Worm (Caenorhabditis elegans) whole organism, L1 larva: Measurements from ENCODE around the gene htp-2.

Experiments
- C16A3.4 ChIP-seq: fragments of 150-350 bp; optimal IDR thresholded peaks from 2 replicates; lab custom pipeline; 2014; ENCODE audit warnings: missing biosample characterization, missing genetic modification characterization
- C34B4.2 ChIP-seq: sonication (generic microtip); optimal IDR thresholded peaks from 2 replicates; lab custom pipeline; 2017; ENCODE audit warnings: mild to moderate bottlenecking, missing genetic modification characterization, missing compliant biosample characterization
- F16B12.6 ChIP-seq: fragments of 150-350 bp; optimal IDR thresholded peaks from 2 replicates; lab custom pipeline; 2014; ENCODE audit warnings: missing biosample characterization, missing genetic modification characterization
- Y116A8C.19 ChIP-seq: sonication (generic microtip); optimal IDR thresholded peaks from 2 replicates; lab custom pipeline; 2016; ENCODE audit warnings: missing compliant biosample characterization, missing genetic modification characterization, borderline replicate concordance
- alr-1 ChIP-seq: fragments of 200-800 bp; sonication (Bioruptor generic); optimal IDR thresholded peaks from 2 replicates; lab custom pipeline; 2018; ENCODE audit warnings: borderline replicate concordance, mild to moderate bottlenecking, missing genetic modification characterization, missing compliant biosample characterization
- aly-2 ChIP-seq: fragments of 150-350 bp; optimal IDR thresholded peaks from 2 replicates; lab custom pipeline; 2014; ENCODE audit warnings: missing biosample characterization, missing genetic modification characterization
- blmp-1 ChIP-seq: fragments of 150-350 bp; optimal IDR thresholded peaks from 2 replicates; lab custom pipeline; 2014; ENCODE audit warnings: missing biosample characterization, missing genetic modification characterization
- ceh-82 ChIP-seq, 3 experiments: fragments of 150-350 bp in 1 of 3; sonication (generic microtip) in 2 of 3; optimal IDR thresholded peaks; 2 replicates each; lab custom pipeline; 2014 to 2017; ENCODE audit warnings: missing biosample characterization in 3 of 3, missing genetic modification characterization in 3 of 3
- ceh-90 ChIP-seq: sonication (generic microtip); optimal IDR thresholded peaks from 2 replicates; lab custom pipeline; 2016; ENCODE audit warnings: missing genetic modification characterization, missing compliant biosample characterization
- ces-1 ChIP-seq: fragments of 150-350 bp; optimal IDR thresholded peaks from 2 replicates; lab custom pipeline; 2014; ENCODE audit warnings: missing biosample characterization, missing genetic modification reagents, missing genetic modification characterization
- dpl-1 ChIP-seq, 3 experiments: fragments of 150-350 bp in 2 of 3; sonication (generic microtip) in 1 of 3; optimal IDR thresholded peaks; 2 replicates each; lab custom pipeline; 2014 to 2017; ENCODE audit warnings: missing biosample characterization in 3 of 3, missing genetic modification characterization in 3 of 3, missing genetic modification reagents in 3 of 3
- dsc-1 ChIP-seq: sonication (generic microtip); optimal IDR thresholded peaks from 2 replicates; lab custom pipeline; 2016; ENCODE audit warnings: mild to moderate bottlenecking, missing genetic modification characterization, missing compliant biosample characterization
- efl-1 ChIP-seq, 4 experiments: fragments of 150-350 bp; optimal IDR thresholded peaks in 3 of 4; peaks in 1 of 4; 1 replicate in 1 of 4; 2 replicates in 3 of 4; lab custom pipeline; 2014; ENCODE audit warnings: missing biosample characterization in 2 of 4, missing genetic modification characterization in 2 of 4, missing genetic modification reagents in 2 of 4
- efl-3 ChIP-seq: fragments of 200-800 bp; sonication (Bioruptor generic); optimal IDR thresholded peaks from 2 replicates; lab custom pipeline; 2018; ENCODE audit warnings: mild to moderate bottlenecking, missing genetic modification characterization, missing compliant biosample characterization
- egl-27 ChIP-seq, 2 experiments: fragments of 150-350 bp in 1 of 2; sonication (generic microtip); optimal IDR thresholded peaks; 3 replicates each; lab custom pipeline; 2017 to 2018; ENCODE audit warnings: missing biosample characterization in 2 of 2, missing genetic modification characterization in 2 of 2, missing genetic modification reagents in 2 of 2
- elt-3 ChIP-seq, 6 experiments: fragments of 150-350 bp in 1 of 6; sonication (generic microtip); optimal IDR thresholded peaks; 2 replicates each; lab custom pipeline; 2017 to 2018; ENCODE audit warnings: missing biosample characterization in 6 of 6, missing genetic modification characterization in 6 of 6, inconsistent platforms in 1 of 6
- ets-5 ChIP-seq: fragments of 200-800 bp; sonication (Bioruptor generic); IDR thresholded peaks from 2 replicates; pipeline ENCODE4 v1.3.6; 2022; ENCODE audit warnings: missing genetic modification characterization, missing compliant biosample characterization
- fkh-10 ChIP-seq: sonication (generic microtip); optimal IDR thresholded peaks from 2 replicates; lab custom pipeline; 2017; ENCODE audit warnings: missing biosample characterization, missing genetic modification reagents, missing genetic modification characterization
- fkh-4 ChIP-seq: sonication (generic microtip); optimal IDR thresholded peaks from 2 replicates; lab custom pipeline; 2016; ENCODE audit warnings: missing compliant biosample characterization, missing genetic modification characterization, borderline replicate concordance
- fos-1 ChIP-seq: fragments of 150-350 bp; optimal IDR thresholded peaks from 2 replicates; lab custom pipeline; 2014; ENCODE audit warnings: missing biosample characterization, missing genetic modification characterization
- hlh-17 ChIP-seq: fragments of 200-800 bp; sonication (Bioruptor generic); optimal IDR thresholded peaks from 2 replicates; lab custom pipeline; 2018; ENCODE audit warnings: missing genetic modification characterization, mild to moderate bottlenecking, missing compliant biosample characterization, moderate library complexity, borderline replicate concordance
- hlh-4 ChIP-seq: sonication (generic microtip); optimal IDR thresholded peaks from 2 replicates; lab custom pipeline; 2016; ENCODE audit warnings: mild to moderate bottlenecking, missing genetic modification characterization, missing compliant biosample characterization
- isw-1 ChIP-seq: fragments of 200-800 bp; sonication (Bioruptor generic); IDR thresholded peaks from 2 replicates; pipeline ENCODE4 v1.3.6; 2022; ENCODE audit warnings: missing genetic modification characterization, missing compliant biosample characterization
- jun-1 ChIP-seq: fragments of 150-350 bp; optimal IDR thresholded peaks from 2 replicates; lab custom pipeline; 2014; ENCODE audit warnings: missing biosample characterization, missing genetic modification reagents, missing genetic modification characterization
- lin-13 ChIP-seq: fragments of 150-350 bp; optimal IDR thresholded peaks from 2 replicates; lab custom pipeline; 2014; ENCODE audit warnings: missing biosample characterization, missing genetic modification reagents, missing genetic modification characterization
- lin-14 ChIP-seq: fragments of 200-800 bp; sonication (Bioruptor generic); optimal IDR thresholded peaks from 2 replicates; lab custom pipeline; 2018; ENCODE audit warnings: mild to moderate bottlenecking, missing genetic modification characterization, moderate library complexity, missing compliant biosample characterization
- lin-15B ChIP-seq: fragments of 150-350 bp; sonication (generic microtip); optimal IDR thresholded peaks from 3 replicates; lab custom pipeline; 2014; ENCODE audit warnings: missing biosample characterization, missing genetic modification characterization
- lin-39 ChIP-seq: fragments of 150-350 bp; optimal IDR thresholded peaks from 2 replicates; lab custom pipeline; 2014; ENCODE audit warnings: missing biosample characterization, missing genetic modification reagents, missing genetic modification characterization
- lir-3 ChIP-seq: sonication (generic microtip); optimal IDR thresholded peaks from 2 replicates; lab custom pipeline; 2016; ENCODE audit warnings: mild to moderate bottlenecking, missing genetic modification characterization, moderate library complexity, missing compliant biosample characterization; ENCODE audit not compliant: poor library complexity
- mab-9 ChIP-seq: fragments of 200-800 bp; sonication (Bioruptor generic); IDR thresholded peaks from 2 replicates; pipeline ENCODE4 v1.3.6; 2022; ENCODE audit warnings: missing genetic modification reagents, missing genetic modification characterization, missing compliant biosample characterization
- mep-1 ChIP-seq: fragments of 150-350 bp; optimal IDR thresholded peaks from 2 replicates; lab custom pipeline; 2014; ENCODE audit warnings: missing biosample characterization, missing genetic modification characterization
- nhr-20 ChIP-seq: sonication (generic microtip); optimal IDR thresholded peaks from 2 replicates; lab custom pipeline; 2016; ENCODE audit warnings: mild to moderate bottlenecking, missing genetic modification characterization, missing compliant biosample characterization
- nhr-47 ChIP-seq: sonication (generic microtip); optimal IDR thresholded peaks from 2 replicates; lab custom pipeline; 2016; ENCODE audit warnings: mild to moderate bottlenecking, missing genetic modification characterization, moderate library complexity, missing compliant biosample characterization
- nhr-71 ChIP-seq: sonication (generic microtip); optimal IDR thresholded peaks from 2 replicates; lab custom pipeline; 2016; ENCODE audit warnings: mild to moderate bottlenecking, missing genetic modification characterization, moderate library complexity, missing compliant biosample characterization
- nhr-84 ChIP-seq: sonication (generic microtip); optimal IDR thresholded peaks from 2 replicates; lab custom pipeline; 2017; ENCODE audit warnings: missing biosample characterization, missing genetic modification characterization
- nhr-85 ChIP-seq: sonication (generic microtip); peaks from one replicate; lab custom pipeline; 2016; ENCODE audit warnings: missing genetic modification characterization, inconsistent platforms, missing compliant biosample characterization
- pag-3 ChIP-seq: sonication (generic microtip); optimal IDR thresholded peaks from 2 replicates; lab custom pipeline; 2017; ENCODE audit warnings: missing genetic modification characterization, mild to moderate bottlenecking, missing compliant biosample characterization, antibody characterized with exemption, borderline replicate concordance; ENCODE audit not compliant: insufficient read depth
- pax-3 ChIP-seq: fragments of 200-800 bp; sonication (Bioruptor generic); optimal IDR thresholded peaks from 2 replicates; lab custom pipeline; 2018; ENCODE audit warnings: mild to moderate bottlenecking, missing genetic modification characterization, moderate library complexity, missing compliant biosample characterization
- pqm-1 ChIP-seq: sonication (generic microtip); optimal IDR thresholded peaks from 3 replicates; lab custom pipeline; 2017; ENCODE audit warnings: missing biosample characterization, missing genetic modification characterization
- rnt-1 ChIP-seq: sonication (generic microtip); optimal IDR thresholded peaks from 2 replicates; lab custom pipeline; 2016; ENCODE audit warnings: mild to moderate bottlenecking, missing genetic modification characterization, moderate library complexity, missing compliant biosample characterization
- skn-1 ChIP-seq: fragments of 150-350 bp; optimal IDR thresholded peaks from 2 replicates; lab custom pipeline; 2014; ENCODE audit warnings: missing biosample characterization, missing genetic modification characterization
- sox-4 ChIP-seq: sonication (generic microtip); optimal IDR thresholded peaks from 2 replicates; lab custom pipeline; 2016; ENCODE audit warnings: missing genetic modification characterization, missing compliant biosample characterization
- tbx-2 ChIP-seq: sonication (generic microtip); optimal IDR thresholded peaks from 2 replicates; lab custom pipeline; 2016; ENCODE audit warnings: missing genetic modification characterization, missing compliant biosample characterization
- tlp-1 ChIP-seq: fragments of 150-350 bp; optimal IDR thresholded peaks from 2 replicates; lab custom pipeline; 2014; ENCODE audit warnings: missing biosample characterization, missing genetic modification characterization
- unc-130 ChIP-seq: fragments of 150-350 bp; optimal IDR thresholded peaks from 2 replicates; lab custom pipeline; 2017; ENCODE audit warnings: missing biosample characterization, missing genetic modification characterization, inconsistent platforms
- unc-30 ChIP-seq: sonication (generic microtip); optimal IDR thresholded peaks from 2 replicates; lab custom pipeline; 2017; ENCODE audit warnings: missing biosample characterization, missing genetic modification characterization
- unc-62 ChIP-seq: fragments of 150-350 bp; optimal IDR thresholded peaks from 2 replicates; lab custom pipeline; 2014; ENCODE audit warnings: missing biosample characterization, missing genetic modification reagents, missing genetic modification characterization
- xbp-1 ChIP-seq: sonication (generic microtip); optimal IDR thresholded peaks from 2 replicates; lab custom pipeline; 2016; ENCODE audit warnings: missing genetic modification characterization, missing compliant biosample characterization
- zag-1 ChIP-seq: fragments of 150-350 bp; optimal IDR thresholded peaks from 2 replicates; lab custom pipeline; 2014; ENCODE audit warnings: missing biosample characterization, missing genetic modification characterization
- zip-4 ChIP-seq: fragments of 200-800 bp; sonication (Bioruptor generic); optimal IDR thresholded peaks from 2 replicates; lab custom pipeline; 2018; ENCODE audit warnings: mild to moderate bottlenecking, missing genetic modification characterization, moderate library complexity, missing compliant biosample characterization
- ztf-4 ChIP-seq: fragments of 150-350 bp; optimal IDR thresholded peaks from 2 replicates; lab custom pipeline; 2014; ENCODE audit warnings: missing biosample characterization, missing genetic modification characterization

htp-2 gene

DNA sequence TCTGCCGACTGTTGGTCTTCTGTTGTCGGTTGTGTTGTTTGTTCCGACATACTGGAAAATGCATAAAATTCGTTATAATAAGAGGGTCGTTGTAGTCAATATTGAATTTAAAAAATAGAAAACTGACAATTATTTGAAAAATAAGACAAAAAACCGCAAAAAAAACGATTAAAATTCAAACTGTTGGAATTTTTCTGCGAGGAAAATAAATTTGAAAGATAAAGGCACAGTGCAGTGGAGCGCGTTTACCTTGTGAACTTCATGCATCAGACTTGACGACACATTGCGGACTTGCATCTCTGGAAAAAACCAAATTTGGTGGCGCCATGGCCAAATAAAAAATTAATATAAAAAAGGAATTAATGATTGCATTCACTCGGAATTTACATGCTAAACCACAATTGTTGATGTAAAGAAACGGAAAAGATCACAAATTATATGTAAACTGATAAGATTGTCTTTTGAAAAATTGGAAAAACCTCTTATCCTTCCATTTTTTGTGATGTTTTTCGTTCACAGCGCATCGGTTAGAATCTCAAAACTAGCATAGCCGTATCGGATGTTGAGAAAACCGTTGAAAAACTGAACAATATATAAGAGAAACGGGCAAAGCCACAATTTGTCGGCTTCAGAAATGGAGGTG lies 42.7 kb upstream of the htp-2 start, which contains the start of the genes hrpf-2 and bli-6 (continued):
- TF ChIP-seq pqm-1 (tag; lab: Kevin White, UChicago) = no peak
- TF ChIP-seq elt-3 (tag; optimal IDR thresholded peaks at IDR 0.05; lab: Kevin White, UChicago) = peak in 2 of 6 experiments; percentile 66 to 70
- peak; percentile 76 for TF ChIP-seq tbx-2 (tag; lab: Kevin White, UChicago)
- peak; percentile 57 for TF ChIP-seq lir-3 (tag; lab: Kevin White, UChicago)
- no peak for TF ChIP-seq hlh-4 (tag; lab: Kevin White, UChicago)
- TF ChIP-seq lin-14 (GFP tag; lab: Kevin White, UChicago) = peak; percentile 77
- no peak for TF ChIP-seq pax-3 (tag; lab: Kevin White, UChicago)
- TF ChIP-seq efl-1 (optimal IDR thresholded peaks at IDR 0.05; lab: Kevin White, UChicago) = peak; percentile 87
- peak; percentile 83 to 98 for TF ChIP-seq efl-1 (GFP tag; optimal IDR thresholded peaks at IDR 0.05 in 1 of 2; lab: Kevin White, UChicago)
- peak; percentile 91 for TF ChIP-seq skn-1
- TF ChIP-seq egl-27 (tag; optimal IDR thresholded peaks at IDR 0.05; lab: Kevin White, UChicago) = no peak
- TF ChIP-seq ceh-90 (tag; lab: Kevin White, UChicago) = no peak
- TF ChIP-seq nhr-85 (tag; lab: Kevin White, UChicago) = peak; percentile 86
- no peak for TF ChIP-seq fkh-10
- TF ChIP-seq unc-62 (GFP tag; lab: Kevin White, UChicago) = no peak
- peak; percentile 30 for TF ChIP-seq lin-39 (tag; lab: Kevin White, UChicago)
- TF ChIP-seq fos-1 (tag; lab: Kevin White, UChicago) = peak; percentile 14
- peak; percentile 72 for TF ChIP-seq dsc-1 (tag; lab: Kevin White, UChicago)
- no peak for TF ChIP-seq ces-1 (GFP tag; lab: Kevin White, UChicago)
- no peak for TF ChIP-seq blmp-1 (tag; lab: Kevin White, UChicago)
- TF ChIP-seq efl-3 (GFP tag; lab: Kevin White, UChicago) = no peak
- no peak for TF ChIP-seq aly-2 (tag; lab: Kevin White, UChicago)
- TF ChIP-seq rnt-1 (tag; lab: Kevin White, UChicago) = peak; percentile 82
- peak; percentile 20 to 78 (median 46) for TF ChIP-seq ceh-82 (tag; optimal IDR thresholded peaks at IDR 0.05; lab: Kevin White, UChicago)
- peak; percentile 74 for TF ChIP-seq lin-13 (GFP tag; lab: Kevin White, UChicago)
- TF ChIP-seq unc-30 (tag; lab: Kevin White, UChicago) = no peak
- no peak for TF ChIP-seq pag-3
- TF ChIP-seq nhr-84 (tag; lab: Kevin White, UChicago) = no peak
- TF ChIP-seq xbp-1 = peak; percentile 74
- no peak for TF ChIP-seq ets-5 (GFP tag; lab: Robert Waterston, UW)
- TF ChIP-seq dpl-1 (GFP tag; optimal IDR thresholded peaks at IDR 0.05; lab: Kevin White, UChicago) = peak; percentile 79 to 87 (median 86)
- peak; percentile 85 for TF ChIP-seq nhr-47 (tag; lab: Kevin White, UChicago)
- TF ChIP-seq mep-1 (tag; lab: Kevin White, UChicago) = peak; percentile 92
- TF ChIP-seq Y116A8C.19 (tag; lab: Kevin White, UChicago) = no peak
- TF ChIP-seq fkh-4 (tag; lab: Kevin White, UChicago) = no peak
- peak; percentile 39 for TF ChIP-seq jun-1 (tag; lab: Kevin White, UChicago)
- peak; percentile 34 for TF ChIP-seq unc-130 (tag; lab: Kevin White, UChicago)
- peak; percentile 84 for TF ChIP-seq C16A3.4 (tag; lab: Kevin White, UChicago)
- TF ChIP-seq zag-1 (tag; lab: Kevin White, UChicago) = no peak
- TF ChIP-seq tlp-1 = no peak
- TF ChIP-seq F16B12.6 = peak; percentile 95
- peak; percentile 3 for TF ChIP-seq zip-4 (GFP tag; lab: Kevin White, UChicago)
- no peak for TF ChIP-seq ztf-4 (tag; lab: Kevin White, UChicago)
- peak; percentile 4 for TF ChIP-seq sox-4 (tag; lab: Kevin White, UChicago)
- TF ChIP-seq alr-1 (tag; lab: Kevin White, UChicago) = no peak
- TF ChIP-seq lin-15B (tag; lab: Kevin White, UChicago) = peak; percentile 93
- TF ChIP-seq hlh-17 (GFP tag; lab: Kevin White, UChicago) = no peak
- peak; percentile 61 for TF ChIP-seq isw-1 (GFP tag; lab: Robert Waterston, UW)
- no peak for TF ChIP-seq mab-9
- peak; percentile 78 for TF ChIP-seq nhr-20 (tag; lab: Kevin White, UChicago)
- peak; percentile 89 for TF ChIP-seq nhr-71 (tag; lab: Kevin White, UChicago)
- TF ChIP-seq C34B4.2 (tag; lab: Kevin White, UChicago) = no peak
